Fruit fly (Drosophila melanogaster): ENCODE data around the gene CG12795.
A peak's percentile ranks its signal among the peaks of the same experiment; 100 is the strongest.

Gene CG12795

DNA sequence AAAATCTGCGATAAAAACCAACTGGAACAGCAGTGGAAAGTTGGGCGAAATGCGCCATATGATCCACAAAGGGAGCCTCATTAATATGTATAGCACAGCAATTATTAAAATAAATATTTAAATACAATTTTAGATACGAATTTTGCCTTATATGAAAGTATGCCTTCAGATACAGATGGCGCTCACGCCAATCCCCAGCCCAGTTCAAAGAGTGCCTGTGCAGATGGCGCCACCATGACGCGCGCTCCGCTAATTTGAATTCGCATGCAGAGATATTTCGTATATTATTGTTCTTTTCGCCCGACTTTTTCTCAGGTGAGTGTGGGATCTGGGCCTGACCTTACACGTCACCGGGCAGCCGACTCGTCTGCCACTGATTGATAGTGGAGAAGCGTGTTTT, 20.0 kb downstream of the CG12795 start, which contains the start of gene Pgant4 (continued):
- TF ChIP-seq CG7987 (GFP tag; optimal IDR thresholded peaks at IDR 0.05) (peak; percentile 38), Bdp1 (GFP tag; optimal IDR thresholded peaks at IDR 0.05) (no peak), ATbp (GFP tag; optimal IDR thresholded peaks at IDR 0.05) (no peak), en (GFP tag; optimal IDR thresholded peaks at IDR 0.05) (no peak), mam (GFP tag; optimal IDR thresholded peaks at IDR 0.05) (peak; percentile 7), CG18764 (GFP tag; optimal IDR thresholded peaks at IDR 0.05) (peak; percentile 17), CG10979 (tag; optimal IDR thresholded peaks at IDR 0.05) (peak; percentile 47), NC2α (GFP tag; optimal IDR thresholded peaks at IDR 0.05) (no peak), Lhr (GFP tag; optimal IDR thresholded peaks at IDR 0.05) (peak; percentile 68), CG2120 (GFP tag; optimal IDR thresholded peaks at IDR 0.05) (peak; percentile 42), Dref (GFP tag; IDR thresholded peaks at IDR 0.05) (peak; percentile 36; the same call in 1 of the 2 replicates), CG15601 (tag; optimal IDR thresholded peaks at IDR 0.05) (no peak), Jarid2 (GFP tag; optimal IDR thresholded peaks at IDR 0.05) (no peak), gem (tag; optimal IDR thresholded peaks at IDR 0.05) (no peak), CG11696 (GFP tag; IDR thresholded peaks at IDR 0.05) (no peak), HmgZ (tag; optimal IDR thresholded peaks at IDR 0.05) (peak; percentile 53), CG1602 (GFP tag; optimal IDR thresholded peaks at IDR 0.05) (peak; percentile 13), fd102C (GFP tag; optimal IDR thresholded peaks at IDR 0.05) (no peak), usp (GFP tag; optimal IDR thresholded peaks at IDR 0.05) (no peak), croc (GFP tag; conservative IDR thresholded peaks at IDR 0.05) (peak; percentile 36; the same call in 2 of the 3 replicates), chn (GFP tag; optimal IDR thresholded peaks at IDR 0.05) (peak; percentile 22), CG14710 (tag; optimal IDR thresholded peaks at IDR 0.05) (no peak), Atf-2 (GFP tag; optimal IDR thresholded peaks at IDR 0.05) (no peak), CG31388 (GFP tag; optimal IDR thresholded peaks at IDR 0.05) (no peak), CG17186 (GFP tag; optimal IDR thresholded peaks at IDR 0.05) (peak; percentile 21), fd96Cb (tag; optimal IDR thresholded peaks at IDR 0.05) (no peak), ato (GFP tag; IDR thresholded peaks at IDR 0.05; ENCODE audit: partially characterized antibody) (no peak), CG2202 (tag; optimal IDR thresholded peaks at IDR 0.05) (no peak), CG9727 (GFP tag; optimal IDR thresholded peaks at IDR 0.05) (peak; percentile 31), CG11695 (GFP tag; IDR thresholded peaks at IDR 0.05) (no peak), Stat92E (GFP tag; optimal IDR thresholded peaks at IDR 0.05) (no peak), btn (GFP tag; optimal IDR thresholded peaks at IDR 0.05) (no peak), pho (GFP tag; optimal IDR thresholded peaks at IDR 0.05) (no peak), CG3838 (GFP tag; optimal IDR thresholded peaks at IDR 0.05) (no peak), HHEX (GFP tag; optimal IDR thresholded peaks at IDR 0.05) (peak; percentile 64), CG30020 (tag; optimal IDR thresholded peaks at IDR 0.05) (no peak), twi (tag; optimal IDR thresholded peaks at IDR 0.05) (peak; percentile 31), abd-A (tag; optimal IDR thresholded peaks at IDR 0.05) (no peak), Sox102F (GFP tag; optimal IDR thresholded peaks at IDR 0.05) (no peak), Oli (tag; optimal IDR thresholded peaks at IDR 0.05) (peak; percentile 30), onecut (GFP tag; IDR thresholded peaks at IDR 0.05) (peak; percentile 82), sob (GFP tag; IDR thresholded peaks at IDR 0.05) (peak; percentile 78), Dbx (GFP tag; IDR thresholded peaks at IDR 0.05) (peak; percentile 84), CG10431 (GFP tag; optimal IDR thresholded peaks at IDR 0.05) (no peak), Spps (tag; optimal IDR thresholded peaks at IDR 0.05) (no peak), sna (GFP tag; IDR thresholded peaks at IDR 0.05; ENCODE audit: partially characterized antibody) (no peak), Hmr (GFP tag; optimal IDR thresholded peaks at IDR 0.05) (peak; percentile 44), CG16863 (GFP tag; optimal IDR thresholded peaks at IDR 0.05) (peak; percentile 37), chm (GFP tag; IDR thresholded peaks at IDR 0.05) (no peak), toy (GFP tag; IDR thresholded peaks at IDR 0.05) (no peak), hb (GFP tag; IDR thresholded peaks at IDR 0.05; ENCODE audit: partially characterized antibody) (no peak)
